Worm (Caenorhabditis elegans): Measurements from ENCODE around the gene F53B7.4.

ce11 chrV:11010768-11011167 is 8.4 kb upstream of the F53B7.4 start:
- TF ChIP-seq lsy-2 (tag; optimal IDR thresholded peaks at IDR 0.05): no peak
- no peak for TF ChIP-seq ama-1 (optimal IDR thresholded peaks at IDR 0.05)
- no peak for TF ChIP-seq gmeb-1 (tag; optimal IDR thresholded peaks at IDR 0.05)
- no peak for TF ChIP-seq F13H6.1 (tag; optimal IDR thresholded peaks at IDR 0.05)
- TF ChIP-seq nhr-11 (tag; optimal IDR thresholded peaks at IDR 0.05): no peak
- no peak for TF ChIP-seq elt-1 (tag; optimal IDR thresholded peaks at IDR 0.05)
- no peak for TF ChIP-seq sem-4 (tag; optimal IDR thresholded peaks at IDR 0.05)
- no peak for TF ChIP-seq aly-2 (tag; optimal IDR thresholded peaks at IDR 0.05)

All from whole organism, L2 larva.